Comparison of ENCODE assay signal across 1 fruit fly cellular context in the genomic region with DNA sequence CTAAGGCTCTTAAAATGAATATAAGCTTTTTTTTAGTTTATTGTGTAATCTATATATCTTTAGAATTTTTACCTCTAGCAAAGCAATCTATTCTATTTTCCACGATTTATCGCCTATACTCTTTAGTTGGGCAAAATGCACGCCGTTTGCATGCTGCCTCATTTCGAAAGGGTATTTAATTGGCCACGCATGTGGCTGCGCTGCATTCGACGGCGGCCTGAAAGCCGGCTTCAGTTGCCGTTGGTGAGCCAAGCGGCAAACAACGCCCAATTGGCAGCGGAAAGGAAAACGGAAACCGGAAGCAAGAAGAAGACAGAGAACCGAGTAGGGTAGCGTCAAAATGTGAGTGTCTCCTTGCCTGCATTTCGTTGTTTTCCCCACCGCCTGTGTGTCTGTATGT.
TF ChIP-seq lines count a peak whose summit lies in the region.

A gene (plus strand): TSS at position 251 of the 400 bp plus-strand sequence.

TF ChIP-seq in whole organism, embryonic, 481 proteins besides CTCF, POLR2A, EP300 and RAD21 (continued from another document):
- TF ChIP-seq cwo (GFP tag; optimal IDR thresholded peaks at IDR 0.05; lab: Kevin White, UChicago) = no peak
- no peak for TF ChIP-seq C15 (GFP tag; IDR thresholded peaks at IDR 0.05; lab: Robert Waterston, UW)
- TF ChIP-seq zen (tag; optimal IDR thresholded peaks at IDR 0.05; lab: Kevin White, UChicago) = peak; percentile 30
- TF ChIP-seq CG7271 (tag; optimal IDR thresholded peaks at IDR 0.05; lab: Kevin White, UChicago) = peak; percentile 90
- TF ChIP-seq CG8290 (GFP tag; optimal IDR thresholded peaks at IDR 0.05; lab: Kevin White, UChicago) = no peak
- TF ChIP-seq CG8290 (tag; optimal IDR thresholded peaks at IDR 0.05; lab: Kevin White, UChicago) = peak in 1 of 2 experiments; percentile 41
